Fruit fly (Drosophila melanogaster) whole organism, prepupa: ENCODE data around the gene Hsp67Bc.
A peak's percentile ranks its signal among the peaks of the same experiment; 100 is the strongest.

ENCODE experiments used
- Blimp-1 ChIP-seq: fragments of 200-800 bp; sonication (Bioruptor generic); optimal IDR thresholded peaks from 3 replicates; lab custom pipeline; 2017; ENCODE audit warnings: missing biosample characterization, missing genetic modification characterization, mild to moderate bottlenecking, moderate library complexity, missing genetic modification reagents
- CG10631 ChIP-seq: fragments of 200-800 bp; sonication (Bioruptor generic); optimal IDR thresholded peaks from 2 replicates; lab custom pipeline; 2016; ENCODE audit warnings: missing biosample characterization, missing genetic modification characterization
- CG10669 ChIP-seq: fragments of 200-800 bp; sonication (Bioruptor generic); optimal IDR thresholded peaks from 3 replicates; lab custom pipeline; 2018; ENCODE audit warnings: missing biosample characterization, mild to moderate bottlenecking, missing genetic modification characterization, moderate library complexity
- CG11294 ChIP-seq: fragments of 200-800 bp; sonication (Bioruptor generic); IDR thresholded peaks from 2 replicates; pipeline ENCODE4 v1.3.6; 2022; ENCODE audit warnings: missing biosample characterization, missing genetic modification characterization
- CG11762 ChIP-seq: fragments of 200-800 bp; sonication (Bioruptor generic); optimal IDR thresholded peaks from 3 replicates; lab custom pipeline; 2016; ENCODE audit warnings: missing biosample characterization, missing genetic modification characterization; ENCODE audit not compliant: insufficient read depth
- CG11902 ChIP-seq: fragments of 200-800 bp; sonication (Bioruptor generic); optimal IDR thresholded peaks from 3 replicates; lab custom pipeline; 2016; ENCODE audit warnings: missing biosample characterization, missing genetic modification characterization
- CG15336 ChIP-seq: fragments of 200-800 bp; sonication (Bioruptor generic); IDR thresholded peaks from 2 replicates; pipeline ENCODE4 v1.3.6; 2022; ENCODE audit warnings: missing biosample characterization, missing genetic modification characterization
- CG16779 ChIP-seq: fragments of 200-800 bp; sonication (Bioruptor generic); optimal IDR thresholded peaks from 3 replicates; lab custom pipeline; 2017; ENCODE audit warnings: missing biosample characterization, mild to moderate bottlenecking, missing genetic modification characterization
- CG3032 ChIP-seq: fragments of 200-800 bp; optimal IDR thresholded peaks from 2 replicates; lab custom pipeline; 2019; ENCODE audit warnings: missing biosample characterization, mild to moderate bottlenecking, missing genetic modification characterization, moderate library complexity
- CG31627 ChIP-seq: fragments of 200-800 bp; sonication (Bioruptor generic); optimal IDR thresholded peaks from 3 replicates; lab custom pipeline; 2016; ENCODE audit warnings: missing biosample characterization, missing genetic modification characterization
- CG34406 ChIP-seq: fragments of 200-800 bp; sonication (Bioruptor generic); optimal IDR thresholded peaks from 3 replicates; lab custom pipeline; 2016; ENCODE audit warnings: missing biosample characterization, missing genetic modification characterization
- CG4318 ChIP-seq: fragments of 200-800 bp; sonication (Bioruptor generic); optimal IDR thresholded peaks from 3 replicates; lab custom pipeline; 2017; ENCODE audit warnings: missing biosample characterization, mild to moderate bottlenecking, missing genetic modification characterization
- CG6276 ChIP-seq: fragments of 200-800 bp; sonication (Bioruptor generic); optimal IDR thresholded peaks from 2 replicates; lab custom pipeline; 2017; ENCODE audit warnings: missing biosample characterization, mild to moderate bottlenecking, missing genetic modification characterization
- CG6792 ChIP-seq: fragments of 200-800 bp; sonication (Bioruptor generic); optimal IDR thresholded peaks from 3 replicates; lab custom pipeline; 2016; ENCODE audit warnings: missing biosample characterization, missing genetic modification characterization
- CG6808 ChIP-seq: fragments of 200-800 bp; sonication (Bioruptor generic); optimal IDR thresholded peaks from 3 replicates; lab custom pipeline; 2017; ENCODE audit warnings: missing biosample characterization, missing genetic modification characterization, mild to moderate bottlenecking, moderate library complexity, missing genetic modification reagents
- CG6854 ChIP-seq: fragments of 200-800 bp; sonication (Bioruptor generic); optimal IDR thresholded peaks from 2 replicates; lab custom pipeline; 2017; ENCODE audit warnings: missing biosample characterization, mild to moderate bottlenecking, missing genetic modification characterization
- CG7368 ChIP-seq: fragments of 200-800 bp; sonication (Bioruptor generic); optimal IDR thresholded peaks from 3 replicates; lab custom pipeline; 2016; ENCODE audit warnings: missing biosample characterization, missing genetic modification characterization
- CG9139 ChIP-seq: fragments of 200-800 bp; sonication (Bioruptor generic); optimal IDR thresholded peaks from 3 replicates; lab custom pipeline; 2017; ENCODE audit warnings: missing biosample characterization, mild to moderate bottlenecking, missing genetic modification characterization
- Eip78C ChIP-seq: fragments of 200-800 bp; sonication (Bioruptor generic); peaks from one replicate; lab custom pipeline; 2016; ENCODE audit warnings: missing biosample characterization, missing genetic modification characterization
- Eip93F ChIP-seq: fragments of 200-800 bp; sonication (Bioruptor generic); optimal IDR thresholded peaks from 2 replicates; lab custom pipeline; 2016; ENCODE audit warnings: missing biosample characterization, mild to moderate bottlenecking, missing genetic modification characterization
- Ets21C ChIP-seq: fragments of 200-800 bp; sonication (Bioruptor generic); optimal IDR thresholded peaks from 3 replicates; lab custom pipeline; 2016; ENCODE audit warnings: missing biosample characterization, missing genetic modification characterization
- Hr38 ChIP-seq: sonication (Bioruptor generic); optimal IDR thresholded peaks from 2 replicates; lab custom pipeline; 2016; ENCODE audit warnings: missing biosample characterization, missing genetic modification characterization
- Hr39 ChIP-seq: fragments of 200-800 bp; sonication (Bioruptor generic); optimal IDR thresholded peaks from 2 replicates; lab custom pipeline; 2016; ENCODE audit warnings: missing biosample characterization, missing genetic modification characterization
- Hr4 ChIP-seq: fragments of 200-800 bp; sonication (Bioruptor generic); optimal IDR thresholded peaks from 3 replicates; lab custom pipeline; 2016; ENCODE audit warnings: missing biosample characterization, missing genetic modification characterization
- Lpt ChIP-seq: fragments of 200-800 bp; sonication (Bioruptor generic); optimal IDR thresholded peaks from 3 replicates; lab custom pipeline; 2016; ENCODE audit warnings: missing biosample characterization, missing genetic modification characterization
- Met ChIP-seq: fragments of 200-800 bp; sonication (Bioruptor generic); optimal IDR thresholded peaks from 3 replicates; lab custom pipeline; 2016; ENCODE audit warnings: missing biosample characterization, missing genetic modification characterization
- OdsH ChIP-seq: fragments of 200-800 bp; sonication (Bioruptor generic); optimal IDR thresholded peaks from 3 replicates; lab custom pipeline; 2016; ENCODE audit warnings: missing biosample characterization, missing genetic modification characterization
- Smox ChIP-seq: fragments of 200-800 bp; sonication (Bioruptor generic); optimal IDR thresholded peaks from 3 replicates; lab custom pipeline; 2016; ENCODE audit warnings: missing biosample characterization, missing genetic modification characterization
- Sox102F ChIP-seq: fragments of 200-800 bp; sonication (Bioruptor generic); optimal IDR thresholded peaks from 2 replicates; lab custom pipeline; 2016; ENCODE audit warnings: missing biosample characterization, mild to moderate bottlenecking, missing genetic modification characterization
- Sox14 ChIP-seq: fragments of 200-800 bp; sonication (Bioruptor generic); optimal IDR thresholded peaks from 3 replicates; lab custom pipeline; 2016; ENCODE audit warnings: missing biosample characterization, missing genetic modification characterization
- Sox15 ChIP-seq: fragments of 200-800 bp; sonication (Bioruptor generic); optimal IDR thresholded peaks from 3 replicates; lab custom pipeline; 2016; ENCODE audit warnings: missing biosample characterization, missing genetic modification characterization
- cyc ChIP-seq: fragments of 200-800 bp; sonication (Bioruptor generic); optimal IDR thresholded peaks from 3 replicates; lab custom pipeline; 2016; ENCODE audit warnings: missing biosample characterization, missing genetic modification characterization
- fd59A ChIP-seq: fragments of 200-800 bp; sonication (Bioruptor generic); optimal IDR thresholded peaks from 2 replicates; lab custom pipeline; 2017; ENCODE audit warnings: missing biosample characterization, mild to moderate bottlenecking, missing genetic modification characterization, missing genetic modification reagents
- fkh ChIP-seq: fragments of 200-800 bp; sonication (Bioruptor generic); optimal IDR thresholded peaks from 3 replicates; lab custom pipeline; 2017; ENCODE audit warnings: missing biosample characterization, mild to moderate bottlenecking, missing genetic modification characterization, moderate library complexity
- salr ChIP-seq, 2 experiments: fragments of 200-800 bp; sonication (Bioruptor generic); optimal IDR thresholded peaks; 3 replicates each; lab custom pipeline; 2016 to 2018; ENCODE audit warnings: missing biosample characterization in 2 of 2, missing genetic modification characterization in 2 of 2, mild to moderate bottlenecking in 1 of 2
- spab ChIP-seq: fragments of 200-800 bp; sonication (Bioruptor generic); optimal IDR thresholded peaks from 2 replicates; lab custom pipeline; 2017; ENCODE audit warnings: missing biosample characterization, mild to moderate bottlenecking, missing genetic modification characterization, missing genetic modification reagents
- svp ChIP-seq: fragments of 200-800 bp; sonication (Bioruptor generic); peaks from one replicate; lab custom pipeline; 2016; ENCODE audit warnings: missing biosample characterization, missing genetic modification characterization

The Hsp67Bc gene

dm6 chr3L:9349314-9349733, 23.0 kb downstream of the Hsp67Bc start, which contains the start of gene PGRP-LF (continued):
- peak; percentile 9 for TF ChIP-seq CG31627 (GFP tag; lab: Kevin White, UChicago)
- peak; percentile 20 for TF ChIP-seq Met (GFP tag; lab: Kevin White, UChicago)
- no peak for TF ChIP-seq CG6808
- TF ChIP-seq CG6276 (GFP tag; lab: Kevin White, UChicago), result no peak
- no peak for TF ChIP-seq spab (GFP tag; lab: Kevin White, UChicago)
- no peak for TF ChIP-seq cyc (GFP tag; lab: Kevin White, UChicago)
- peak; percentile 80 for TF ChIP-seq fkh (GFP tag; lab: Kevin White, UChicago)
- TF ChIP-seq salr (GFP tag; optimal IDR thresholded peaks at IDR 0.05; lab: Kevin White, UChicago), result no peak
- peak; percentile 21 for TF ChIP-seq Sox102F (GFP tag; lab: Kevin White, UChicago)
- peak; percentile 14 for TF ChIP-seq CG34406 (GFP tag; lab: Kevin White, UChicago)
- no peak for TF ChIP-seq CG4318 (GFP tag; lab: Kevin White, UChicago)
- no peak for TF ChIP-seq Blimp-1
- no peak for TF ChIP-seq fd59A (GFP tag; lab: Kevin White, UChicago)
- no peak for TF ChIP-seq CG6792 (GFP tag; lab: Kevin White, UChicago)
- no peak for TF ChIP-seq CG7368
- TF ChIP-seq Eip93F (GFP tag; lab: Kevin White, UChicago), result peak; percentile 58
- TF ChIP-seq Hr38 (GFP tag; lab: Kevin White, UChicago), result no peak
- TF ChIP-seq Sox15 (GFP tag; lab: Kevin White, UChicago), result no peak
- no peak for TF ChIP-seq Ets21C (GFP tag; lab: Kevin White, UChicago)
- TF ChIP-seq CG11294 (GFP tag; lab: Robert Waterston, UW), result no peak
- no peak for TF ChIP-seq CG11762 (GFP tag; lab: Kevin White, UChicago)
- TF ChIP-seq Hr4 (GFP tag; lab: Kevin White, UChicago), result peak; percentile 37
- no peak for TF ChIP-seq CG15336 (GFP tag; lab: Robert Waterston, UW)
- TF ChIP-seq CG10631 (GFP tag; lab: Kevin White, UChicago), result no peak
- TF ChIP-seq CG11902, result no peak
- peak; percentile 38 for TF ChIP-seq OdsH (GFP tag; lab: Kevin White, UChicago)
- TF ChIP-seq Lpt (GFP tag; lab: Kevin White, UChicago), result no peak
- no peak for TF ChIP-seq CG10669 (GFP tag; lab: Kevin White, UChicago)
- no peak for TF ChIP-seq Hr39
- no peak for TF ChIP-seq CG6854 (GFP tag; lab: Kevin White, UChicago)
- TF ChIP-seq Eip78C (GFP tag; lab: Kevin White, UChicago), result peak; percentile 77
- peak; percentile 58 for TF ChIP-seq CG16779 (tag; lab: Kevin White, UChicago)
- no peak for TF ChIP-seq CG9139 (GFP tag; lab: Kevin White, UChicago)
- no peak for TF ChIP-seq CG3032
- TF ChIP-seq, all 60 proteins: peak for 17

- TF ChIP-seq CG9139 (GFP tag; lab: Kevin White, UChicago) (no peak), svp (GFP tag; lab: Kevin White, UChicago) (peak; percentile 69)
- TF ChIP-seq, all 60 proteins: peak for 1
Observed at dm6 chr3L:9345157-9345556, 27.1 kb downstream of the Hsp67Bc start.

dm6 chr3L:9343963-9344362, 28.3 kb downstream of the Hsp67Bc start:
- TF ChIP-seq Eip78C (GFP tag; lab: Kevin White, UChicago), result no peak
- no peak for TF ChIP-seq Sox14 (GFP tag; lab: Kevin White, UChicago)
- TF ChIP-seq CG6276 (GFP tag; lab: Kevin White, UChicago), result no peak
- no peak for TF ChIP-seq CG6792 (GFP tag; lab: Kevin White, UChicago)
- no peak for TF ChIP-seq Smox (GFP tag; lab: Kevin White, UChicago)
- no peak for TF ChIP-seq CG11294 (GFP tag; lab: Robert Waterston, UW)
- no peak for TF ChIP-seq Lpt (GFP tag; lab: Kevin White, UChicago)
- no peak for TF ChIP-seq CG34406 (GFP tag; lab: Kevin White, UChicago)
- TF ChIP-seq fd59A (GFP tag; lab: Kevin White, UChicago), result no peak
- TF ChIP-seq CG3032, result no peak
- TF ChIP-seq Ets21C (GFP tag; lab: Kevin White, UChicago), result no peak
- no peak for TF ChIP-seq CG15336 (GFP tag; lab: Robert Waterston, UW)
- TF ChIP-seq, all 60 proteins: peak for 0
